Worm (Caenorhabditis elegans) whole organism, L1 larva: Measurements from ENCODE around the gene T19D12.10.

Experiments used
- F16B12.6 ChIP-seq: fragments of 150-350 bp; optimal IDR thresholded peaks from 2 replicates; lab custom pipeline; 2014; ENCODE audit warnings: missing biosample characterization, missing genetic modification characterization
- efl-1 ChIP-seq, 4 experiments: fragments of 150-350 bp; optimal IDR thresholded peaks in 3 of 4; peaks in 1 of 4; 1 replicate in 1 of 4; 2 replicates in 3 of 4; lab custom pipeline; 2014; ENCODE audit warnings: missing biosample characterization in 2 of 4, missing genetic modification characterization in 2 of 4, missing genetic modification reagents in 2 of 4
- fkh-10 ChIP-seq: sonication (generic microtip); optimal IDR thresholded peaks from 2 replicates; lab custom pipeline; 2017; ENCODE audit warnings: missing biosample characterization, missing genetic modification reagents, missing genetic modification characterization
- lin-39 ChIP-seq: fragments of 150-350 bp; optimal IDR thresholded peaks from 2 replicates; lab custom pipeline; 2014; ENCODE audit warnings: missing biosample characterization, missing genetic modification reagents, missing genetic modification characterization
- lsy-2 ChIP-seq, 2 experiments: fragments of 150-350 bp; optimal IDR thresholded peaks; 2 replicates each; lab custom pipeline; 2014; ENCODE audit warnings: missing biosample characterization in 2 of 2, missing genetic modification characterization in 2 of 2
- nhr-11 ChIP-seq: fragments of 150-350 bp; optimal IDR thresholded peaks from 2 replicates; lab custom pipeline; 2014; ENCODE audit warnings: missing biosample characterization, missing genetic modification characterization
- nhr-12 ChIP-seq: sonication (generic microtip); optimal IDR thresholded peaks from 2 replicates; lab custom pipeline; 2017; ENCODE audit warnings: missing biosample characterization, missing genetic modification characterization
- nhr-20 ChIP-seq: sonication (generic microtip); optimal IDR thresholded peaks from 2 replicates; lab custom pipeline; 2016; ENCODE audit warnings: mild to moderate bottlenecking, missing genetic modification characterization, missing compliant biosample characterization
- snpc-4 ChIP-seq: fragments of 150-350 bp; optimal IDR thresholded peaks from 2 replicates; lab custom pipeline; 2014; ENCODE audit warnings: missing biosample characterization, missing genetic modification characterization
- snu-23 ChIP-seq: sonication (generic microtip); optimal IDR thresholded peaks from 2 replicates; lab custom pipeline; 2016; ENCODE audit warnings: missing genetic modification characterization, missing compliant biosample characterization
- swsn-7 ChIP-seq: sonication (generic microtip); optimal IDR thresholded peaks from 2 replicates; lab custom pipeline; 2016; ENCODE audit warnings: missing genetic modification characterization, missing compliant biosample characterization
- unc-62 ChIP-seq: fragments of 150-350 bp; optimal IDR thresholded peaks from 2 replicates; lab custom pipeline; 2014; ENCODE audit warnings: missing biosample characterization, missing genetic modification reagents, missing genetic modification characterization
- vab-15 ChIP-seq: sonication (generic microtip); optimal IDR thresholded peaks from 2 replicates; lab custom pipeline; 2017; ENCODE audit warnings: missing genotype, mild to moderate bottlenecking, missing genetic modification characterization, missing compliant biosample characterization
- ztf-11 ChIP-seq, 2 experiments: sonication (generic microtip); optimal IDR thresholded peaks; 2 replicates each; lab custom pipeline; 2016 to 2017; ENCODE audit warnings: missing genetic modification characterization in 2 of 2, missing biosample characterization in 1 of 2, missing compliant biosample characterization in 1 of 2

DNA sequence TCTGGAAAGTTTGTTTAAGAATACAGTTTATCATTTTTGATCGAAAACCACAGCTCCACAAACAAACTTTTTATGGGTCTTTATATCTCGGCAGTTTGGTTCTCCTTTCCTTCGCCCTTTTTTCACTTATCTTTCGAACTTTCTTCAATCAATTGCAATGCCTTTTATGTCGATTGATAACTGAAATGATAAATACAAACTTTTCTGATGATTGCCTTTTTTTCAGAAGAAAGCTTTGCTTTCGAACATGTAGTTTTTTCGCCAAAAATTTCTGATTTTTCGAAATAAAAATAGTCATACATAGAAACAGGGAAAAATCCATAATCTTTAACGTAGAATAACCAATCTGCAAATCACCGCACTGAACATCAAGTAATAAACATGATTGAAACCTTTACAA is 2.5 kb upstream of the T19D12.10 start, which contains the start of gene T19D12.2:
- TF ChIP-seq lsy-2 (tag; optimal IDR thresholded peaks at IDR 0.05; lab: Kevin White, UChicago) = no peak
- no peak for TF ChIP-seq nhr-20 (tag; lab: Kevin White, UChicago)
- TF ChIP-seq F16B12.6 (tag; lab: Kevin White, UChicago) = no peak
- TF ChIP-seq nhr-12 (tag; lab: Kevin White, UChicago) = no peak
- no peak for TF ChIP-seq vab-15 (tag; lab: Kevin White, UChicago)
- TF ChIP-seq fkh-10 (GFP tag; lab: Kevin White, UChicago) = no peak
- TF ChIP-seq snpc-4 (tag; lab: Kevin White, UChicago) = no peak
- TF ChIP-seq snu-23 = no peak
- no peak for TF ChIP-seq ztf-11 (tag; optimal IDR thresholded peaks at IDR 0.05; lab: Kevin White, UChicago)
- no peak for TF ChIP-seq unc-62 (GFP tag; lab: Kevin White, UChicago)
- TF ChIP-seq efl-1 (optimal IDR thresholded peaks at IDR 0.05; lab: Kevin White, UChicago) = no peak
- no peak for TF ChIP-seq efl-1 (GFP tag; optimal IDR thresholded peaks at IDR 0.05 in 1 of 2; lab: Kevin White, UChicago)
- TF ChIP-seq swsn-7 (tag; lab: Kevin White, UChicago) = no peak
- TF ChIP-seq nhr-11 (tag; lab: Kevin White, UChicago) = no peak
- no peak for TF ChIP-seq lin-39 (tag; lab: Kevin White, UChicago)
